Worm (Caenorhabditis elegans): Measurements from ENCODE around the gene nhr-119.

ce11 chrII:2774904-2775303 lies 25.5 kb downstream of the nhr-119 start, which contains the start of gene fbxb-111:
- TF ChIP-seq ama-1 (optimal IDR thresholded peaks at IDR 0.05) (no peak), R02D3.7 (tag; optimal IDR thresholded peaks at IDR 0.05) (no peak), zag-1 (tag; optimal IDR thresholded peaks at IDR 0.05) (no peak), nhr-28 (tag; optimal IDR thresholded peaks at IDR 0.05) (no peak), nhr-237 (tag; optimal IDR thresholded peaks at IDR 0.05) (no peak), fos-1 (tag; optimal IDR thresholded peaks at IDR 0.05) (no peak), nhr-12 (tag; optimal IDR thresholded peaks at IDR 0.05) (no peak), jun-1 (tag; optimal IDR thresholded peaks at IDR 0.05) (no peak), lin-39 (tag; optimal IDR thresholded peaks at IDR 0.05) (no peak), hmg-11 (tag; optimal IDR thresholded peaks at IDR 0.05) (no peak), lin-15B (tag; optimal IDR thresholded peaks at IDR 0.05) (no peak), unc-39 (tag; optimal IDR thresholded peaks at IDR 0.05) (no peak), ztf-11 (tag; optimal IDR thresholded peaks at IDR 0.05) (no peak)

All from whole organism, L3 larva.